In the genomic region with DNA sequence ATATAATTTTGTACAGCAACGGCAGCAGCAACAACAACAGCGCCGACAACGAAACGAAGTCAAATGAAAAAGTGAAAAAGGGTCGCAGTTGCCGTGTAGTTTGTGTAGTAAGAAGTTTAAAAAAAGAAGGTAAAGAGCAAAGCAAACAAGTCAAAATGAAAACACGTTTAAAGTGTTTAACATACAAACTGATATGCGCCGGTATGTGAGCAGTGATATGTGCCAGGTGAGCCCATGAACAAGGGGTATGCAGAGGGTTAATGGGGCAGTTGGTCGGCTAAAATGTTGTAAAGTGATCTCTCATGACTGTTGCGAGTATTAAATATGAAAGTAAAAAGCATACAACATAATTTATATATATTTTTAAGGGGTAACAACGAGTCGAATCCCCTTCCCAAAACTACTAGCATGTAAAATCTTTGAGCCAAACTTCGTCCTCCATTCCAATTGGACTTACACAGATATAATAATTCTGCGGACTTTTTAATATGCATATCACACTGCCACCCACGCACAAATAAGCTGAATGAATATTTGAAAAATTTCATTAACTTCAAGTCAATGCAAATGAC, we compare ENCODE assay signal across 1 fruit fly cellular context.
TF ChIP-seq lines count a peak whose summit lies in the region.

No protein-coding gene starts in this region.

TF ChIP-seq in whole organism, embryonic, 481 proteins besides CTCF, POLR2A, EP300 and RAD21 (continued from another document and continues in another):
- TF ChIP-seq Atf6 (GFP tag; IDR thresholded peaks at IDR 0.05; lab: Robert Waterston, UW) (peak; percentile 62; the same call in 1 of the 2 replicates), gcm2 (GFP tag; optimal IDR thresholded peaks at IDR 0.05; lab: Kevin White, UChicago) (no peak), crc (GFP tag; optimal IDR thresholded peaks at IDR 0.05; lab: Kevin White, UChicago) (peak; percentile 24), B-H1 (GFP tag; IDR thresholded peaks at IDR 0.05; lab: Robert Waterston, UW) (peak; percentile 83), HLHmδ (GFP tag; optimal IDR thresholded peaks at IDR 0.05; lab: Kevin White, UChicago) (no peak), ken (GFP tag; IDR thresholded peaks at IDR 0.05; lab: Robert Waterston, UW) (peak; percentile 70), Ravus (GFP tag; IDR thresholded peaks at IDR 0.05; lab: Robert Waterston, UW) (peak; percentile 57), Pdp1 (GFP tag; optimal IDR thresholded peaks at IDR 0.05; lab: Kevin White, UChicago) (peak in 1 of 2 experiments; percentile 68), nom (GFP tag; optimal IDR thresholded peaks at IDR 0.05; lab: Kevin White, UChicago) (peak; percentile 35), ci (GFP tag; IDR thresholded peaks at IDR 0.05; lab: Robert Waterston, UW) (peak; percentile 87), CG8765 (GFP tag; IDR thresholded peaks at IDR 0.05; lab: Robert Waterston, UW) (peak; percentile 68; the same call in 1 of the 2 replicates), sisA (GFP tag; IDR thresholded peaks at IDR 0.05; lab: Robert Waterston, UW) (peak; percentile 88), p53 (GFP tag; optimal IDR thresholded peaks at IDR 0.05; lab: Kevin White, UChicago) (no peak), CG14667 (GFP tag; IDR thresholded peaks at IDR 0.05; lab: Robert Waterston, UW) (peak; percentile 87), CG5953 (GFP tag; IDR thresholded peaks at IDR 0.05; lab: Robert Waterston, UW) (peak; percentile 71), CG33213 (GFP tag; optimal IDR thresholded peaks at IDR 0.05; lab: Kevin White, UChicago) (peak; percentile 29), CG1647 (GFP tag; optimal IDR thresholded peaks at IDR 0.05; lab: Kevin White, UChicago) (peak; percentile 28), Nf-YB (GFP tag; optimal IDR thresholded peaks at IDR 0.05; lab: Kevin White, UChicago) (no peak), sob (GFP tag; IDR thresholded peaks at IDR 0.05; lab: Robert Waterston, UW) (peak; percentile 89), chinmo (GFP tag; IDR thresholded peaks at IDR 0.05; lab: Robert Waterston, UW; ENCODE audit: partially characterized antibody) (0 out of 4 replicates have a peak, but pooled peaks have one; percentile 39), CG17361 (GFP tag; IDR thresholded peaks at IDR 0.05; lab: Robert Waterston, UW) (peak; percentile 82), Hmx (GFP tag; optimal IDR thresholded peaks at IDR 0.05; lab: Kevin White, UChicago) (no peak), sim (GFP tag; IDR thresholded peaks at IDR 0.05; lab: Robert Waterston, UW) (peak; percentile 85), CG9215 (GFP tag; IDR thresholded peaks at IDR 0.05; lab: Robert Waterston, UW) (peak; percentile 71), CG7556 (GFP tag; optimal IDR thresholded peaks at IDR 0.05; lab: Kevin White, UChicago) (peak; percentile 28), CG11085 (GFP tag; IDR thresholded peaks at IDR 0.05; lab: Robert Waterston, UW) (peak; percentile 60), CG18619 (GFP tag; optimal IDR thresholded peaks at IDR 0.05; lab: Kevin White, UChicago) (peak; percentile 31), bcd (GFP tag; optimal IDR thresholded peaks at IDR 0.05; lab: Kevin White, UChicago) (peak; percentile 74), CG4404 (GFP tag; IDR thresholded peaks at IDR 0.05; lab: Robert Waterston, UW) (peak; percentile 75), Fer2 (tag; optimal IDR thresholded peaks at IDR 0.05; lab: Kevin White, UChicago) (peak; percentile 10), CG8478 (optimal IDR thresholded peaks at IDR 0.05; lab: Kevin White, UChicago) (no peak), ap (GFP tag; IDR thresholded peaks at IDR 0.05; lab: Robert Waterston, UW) (peak; percentile 30; the same call in 1 of the 2 replicates), NFAT (GFP tag; IDR thresholded peaks at IDR 0.05; lab: Robert Waterston, UW) (peak; percentile 84), CG30403 (GFP tag; optimal IDR thresholded peaks at IDR 0.05; lab: Kevin White, UChicago) (peak; percentile 67), Eip74EF (GFP tag; optimal IDR thresholded peaks at IDR 0.05; lab: Kevin White, UChicago) (peak in 1 of 2 experiments; percentile 40), gfzf (GFP tag; optimal IDR thresholded peaks at IDR 0.05; lab: Kevin White, UChicago) (no peak), jumu (GFP tag; optimal IDR thresholded peaks at IDR 0.05; lab: Kevin White, UChicago) (peak; percentile 60), CG13624 (GFP tag; optimal IDR thresholded peaks at IDR 0.05; lab: Kevin White, UChicago) (no peak), nerfin-2 (GFP tag; IDR thresholded peaks at IDR 0.05; lab: Robert Waterston, UW; ENCODE audit: partially characterized antibody) (no peak), Sox100B (GFP tag; optimal IDR thresholded peaks at IDR 0.05; lab: Kevin White, UChicago) (peak; percentile 58), gro (GFP tag; optimal IDR thresholded peaks at IDR 0.05; lab: Kevin White, UChicago) (peak; percentile 60), bsh (GFP tag; optimal IDR thresholded peaks at IDR 0.05; lab: Kevin White, UChicago) (peak in 1 of 2 experiments; percentile 50), CG17802 (tag; optimal IDR thresholded peaks at IDR 0.05; lab: Kevin White, UChicago) (peak; percentile 40), CG1602 (GFP tag; optimal IDR thresholded peaks at IDR 0.05; lab: Kevin White, UChicago) (no peak), CG10274 (GFP tag; optimal IDR thresholded peaks at IDR 0.05; lab: Kevin White, UChicago) (peak; percentile 17), Ets97D (GFP tag; optimal IDR thresholded peaks at IDR 0.05; lab: Kevin White, UChicago) (peak; percentile 4), CG15073 (GFP tag; optimal IDR thresholded peaks at IDR 0.05; lab: Kevin White, UChicago) (no peak), CG10565 (GFP tag; optimal IDR thresholded peaks at IDR 0.05; lab: Kevin White, UChicago) (no peak), Usf (GFP tag; optimal IDR thresholded peaks at IDR 0.05; lab: Kevin White, UChicago) (peak; percentile 1), maf-S (GFP tag; optimal IDR thresholded peaks at IDR 0.05; lab: Kevin White, UChicago) (no peak), CG4360 (GFP tag; IDR thresholded peaks at IDR 0.05; lab: Robert Waterston, UW) (peak; percentile 70), CG14441 (GFP tag; IDR thresholded peaks at IDR 0.05; lab: Robert Waterston, UW) (peak; percentile 90), peb (GFP tag; IDR thresholded peaks at IDR 0.05; lab: Robert Waterston, UW) (peak; percentile 86), CG16863 (GFP tag; optimal IDR thresholded peaks at IDR 0.05; lab: Kevin White, UChicago) (no peak), GATAe (GFP tag; conservative IDR thresholded peaks at IDR 0.05; lab: Robert Waterston, UW) (peak; percentile 36; the same call in 1 of the 2 replicates), CG13775 (GFP tag; optimal IDR thresholded peaks at IDR 0.05; lab: Kevin White, UChicago) (no peak), CG6175 (GFP tag; IDR thresholded peaks at IDR 0.05; lab: Robert Waterston, UW) (peak; percentile 78; the same call in 2 of the 3 replicates), CG16815 (GFP tag; optimal IDR thresholded peaks at IDR 0.05; lab: Kevin White, UChicago) (no peak), Oli (tag; optimal IDR thresholded peaks at IDR 0.05; lab: Kevin White, UChicago) (peak; percentile 44), CG17829 (tag; optimal IDR thresholded peaks at IDR 0.05; lab: Kevin White, UChicago) (peak; percentile 85), fd3F (GFP tag; optimal IDR thresholded peaks at IDR 0.05; lab: Kevin White, UChicago) (no peak), CG11093 (GFP tag; IDR thresholded peaks at IDR 0.05; lab: Robert Waterston, UW) (peak; percentile 81; the same call in 2 of the 3 replicates), dpn (GFP tag; optimal IDR thresholded peaks at IDR 0.05; lab: Kevin White, UChicago) (peak; percentile 25 to 35), Mrtf (GFP tag; IDR thresholded peaks at IDR 0.05; lab: Robert Waterston, UW) (peak; percentile 79), Fer1 (GFP tag; optimal IDR thresholded peaks at IDR 0.05; lab: Kevin White, UChicago) (no peak), lov (optimal IDR thresholded peaks at IDR 0.05; lab: Kevin White, UChicago) (no peak), lov (GFP tag; IDR thresholded peaks at IDR 0.05; lab: Robert Waterston, UW) (peak; percentile 90), kay (GFP tag; optimal IDR thresholded peaks at IDR 0.05; lab: Kevin White, UChicago) (peak; percentile 58), CG11398 (GFP tag; optimal IDR thresholded peaks at IDR 0.05; lab: Kevin White, UChicago) (no peak), ash1 (GFP tag; optimal IDR thresholded peaks at IDR 0.05; lab: Kevin White, UChicago) (peak; percentile 37), ind (GFP tag; optimal IDR thresholded peaks at IDR 0.05; lab: Kevin White, UChicago) (peak; percentile 78), Gsc (GFP tag; IDR thresholded peaks at IDR 0.05; lab: Robert Waterston, UW) (no peak; the same call in 1 of the 2 replicates), Ada2b (GFP tag; IDR thresholded peaks at IDR 0.05; lab: Robert Waterston, UW) (peak; percentile 87), CG1832 (GFP tag; optimal IDR thresholded peaks at IDR 0.05; lab: Kevin White, UChicago) (no peak), Ets65A (GFP tag; lab: Kevin White, UChicago) (peak; percentile 93), zen2 (GFP tag; IDR thresholded peaks at IDR 0.05; lab: Robert Waterston, UW; ENCODE audit: partially characterized antibody) (no peak), bbx (GFP tag; IDR thresholded peaks at IDR 0.05; lab: Robert Waterston, UW; ENCODE audit: partially characterized antibody) (no peak), E2f1 (GFP tag; IDR thresholded peaks at IDR 0.05; lab: Robert Waterston, UW) (peak; percentile 90), CG10462 (GFP tag; optimal IDR thresholded peaks at IDR 0.05; lab: Kevin White, UChicago) (no peak), CG2678 (tag; optimal IDR thresholded peaks at IDR 0.05; lab: Kevin White, UChicago) (peak; percentile 79), CG17186 (GFP tag; optimal IDR thresholded peaks at IDR 0.05; lab: Kevin White, UChicago) (peak; percentile 22), az2 (GFP tag; optimal IDR thresholded peaks at IDR 0.05; lab: Kevin White, UChicago) (peak; percentile 39), CG4820 (GFP tag; optimal IDR thresholded peaks at IDR 0.05; lab: Kevin White, UChicago) (peak; percentile 68), gem (tag; optimal IDR thresholded peaks at IDR 0.05; lab: Kevin White, UChicago) (peak; percentile 72), CG2120 (GFP tag; optimal IDR thresholded peaks at IDR 0.05; lab: Kevin White, UChicago) (peak; percentile 38), tna (GFP tag; IDR thresholded peaks at IDR 0.05; lab: Robert Waterston, UW; ENCODE audit: partially characterized antibody) (no peak), sd (tag; optimal IDR thresholded peaks at IDR 0.05; lab: Kevin White, UChicago) (peak; percentile 82), H2.0 (GFP tag; IDR thresholded peaks at IDR 0.05; lab: Robert Waterston, UW) (peak; percentile 78), cwo (GFP tag; optimal IDR thresholded peaks at IDR 0.05; lab: Kevin White, UChicago) (peak; percentile 48), Asciz (GFP tag; optimal IDR thresholded peaks at IDR 0.05; lab: Kevin White, UChicago) (peak; percentile 68), BtbVII (GFP tag; optimal IDR thresholded peaks at IDR 0.05; lab: Kevin White, UChicago) (peak; percentile 56), grau (tag; optimal IDR thresholded peaks at IDR 0.05; lab: Kevin White, UChicago) (peak; percentile 9), CG10959 (GFP tag; IDR thresholded peaks at IDR 0.05; lab: Robert Waterston, UW) (peak; percentile 78), usp (GFP tag; optimal IDR thresholded peaks at IDR 0.05; lab: Kevin White, UChicago) (no peak), CG7372 (GFP tag; IDR thresholded peaks at IDR 0.05; lab: Robert Waterston, UW) (peak; percentile 83), CG14965 (GFP tag; optimal IDR thresholded peaks at IDR 0.05; lab: Kevin White, UChicago; ENCODE audit: borderline replicate concordance) (peak; percentile 4), kni (GFP tag; optimal IDR thresholded peaks at IDR 0.05; lab: Kevin White, UChicago) (peak; percentile 73), ro (GFP tag; IDR thresholded peaks at IDR 0.05; lab: Robert Waterston, UW) (peak; percentile 64), CG10979 (tag; optimal IDR thresholded peaks at IDR 0.05; lab: Kevin White, UChicago) (peak; percentile 77), Dbx (GFP tag; IDR thresholded peaks at IDR 0.05; lab: Robert Waterston, UW) (peak; percentile 90), MTF-1 (GFP tag; optimal IDR thresholded peaks at IDR 0.05; lab: Kevin White, UChicago; ENCODE audit: borderline replicate concordance) (peak; percentile 61), gt (GFP tag; IDR thresholded peaks at IDR 0.05; lab: Robert Waterston, UW) (peak; percentile 73), CG3838 (GFP tag; optimal IDR thresholded peaks at IDR 0.05; lab: Kevin White, UChicago) (no peak), CG6254 (GFP tag; optimal IDR thresholded peaks at IDR 0.05; lab: Kevin White, UChicago) (peak; percentile 51), ara (GFP tag; IDR thresholded peaks at IDR 0.05; lab: Robert Waterston, UW) (peak; percentile 93), nmo (GFP tag; optimal IDR thresholded peaks at IDR 0.05; lab: Kevin White, UChicago) (peak; percentile 34), phol (tag; optimal IDR thresholded peaks at IDR 0.05; lab: Kevin White, UChicago) (peak; percentile 67), crp (GFP tag; optimal IDR thresholded peaks at IDR 0.05; lab: Kevin White, UChicago) (no peak), Spps (tag; optimal IDR thresholded peaks at IDR 0.05; lab: Kevin White, UChicago) (peak; percentile 56), Mad (GFP tag; optimal IDR thresholded peaks at IDR 0.05; lab: Kevin White, UChicago) (no peak), cg (GFP tag; optimal IDR thresholded peaks at IDR 0.05; lab: Kevin White, UChicago) (no peak), pan (optimal IDR thresholded peaks at IDR 0.05; lab: Kevin White, UChicago) (peak in 1 of 2 experiments; percentile 35), pan (GFP tag; optimal IDR thresholded peaks at IDR 0.05 in 1 of 2, IDR thresholded peaks at IDR 0.05 in 1 of 2) (peak in 1 of 2 experiments; percentile 87), Xrp1 (GFP tag; IDR thresholded peaks at IDR 0.05; lab: Robert Waterston, UW) (peak; percentile 92), caup (GFP tag; optimal IDR thresholded peaks at IDR 0.05; lab: Kevin White, UChicago; ENCODE audit: severe bottlenecking) (peak; percentile 32), CG31441 (GFP tag; IDR thresholded peaks at IDR 0.05; lab: Robert Waterston, UW) (peak; percentile 72), CG10654 (GFP tag; optimal IDR thresholded peaks at IDR 0.05; lab: Kevin White, UChicago) (peak; percentile 59), CG15601 (tag; optimal IDR thresholded peaks at IDR 0.05; lab: Kevin White, UChicago) (peak; percentile 26), Sry-β (GFP tag; optimal IDR thresholded peaks at IDR 0.05; lab: Kevin White, UChicago) (no peak), onecut (GFP tag; IDR thresholded peaks at IDR 0.05; lab: Robert Waterston, UW) (peak; percentile 72), CG11695 (GFP tag; IDR thresholded peaks at IDR 0.05; lab: Robert Waterston, UW) (peak; percentile 85), CG6854 (GFP tag; optimal IDR thresholded peaks at IDR 0.05; lab: Kevin White, UChicago) (peak; percentile 0), tio (GFP tag; optimal IDR thresholded peaks at IDR 0.05; lab: Kevin White, UChicago) (peak; percentile 19), Dip2 (GFP tag; IDR thresholded peaks at IDR 0.05; lab: Robert Waterston, UW) (no peak)
